Fruit fly (Drosophila melanogaster) whole organism, embryonic: Measurements from ENCODE around the gene Pop5.

Source experiments
- Adf1 ChIP-seq: fragments of 200-800 bp; sonication (Bioruptor generic); IDR thresholded peaks from 2 replicates; pipeline ENCODE4 v1.3.6; 2022; ENCODE audit warnings: missing biosample characterization, missing genetic modification characterization
- B-H1 ChIP-seq: fragments of 200-800 bp; sonication (Bioruptor generic); IDR thresholded peaks from 3 replicates; pipeline ENCODE4 v1.3.6; 2022; ENCODE audit warnings: missing biosample characterization, missing genetic modification characterization
- Bdp1 ChIP-seq: fragments of 200-800 bp; sonication (Bioruptor generic); optimal IDR thresholded peaks from 3 replicates; lab custom pipeline; 2016; ENCODE audit warnings: missing biosample characterization, missing genetic modification characterization
- CG11093 ChIP-seq: fragments of 200-800 bp; sonication (Bioruptor generic); IDR thresholded peaks from 3 replicates; pipeline ENCODE4 v1.3.6; 2022; ENCODE audit warnings: missing biosample characterization, missing genetic modification characterization
- CG13775 ChIP-seq: fragments of 200-800 bp; sonication (Bioruptor generic); optimal IDR thresholded peaks from 3 replicates; lab custom pipeline; 2017; ENCODE audit warnings: missing biosample characterization, mild to moderate bottlenecking, missing genetic modification characterization
- CG14050 ChIP-seq: fragments of 200-800 bp; sonication (Bioruptor generic); IDR thresholded peaks from 3 replicates; pipeline ENCODE4 v1.3.6; 2022; ENCODE audit warnings: missing biosample characterization, missing genetic modification characterization
- CG1529 ChIP-seq: fragments of 200-800 bp; sonication (Bioruptor generic); optimal IDR thresholded peaks from 3 replicates; lab custom pipeline; 2018; ENCODE audit warnings: missing biosample characterization, missing genetic modification characterization
- CG17361 ChIP-seq: fragments of 200-800 bp; sonication (Bioruptor generic); IDR thresholded peaks from 3 replicates; pipeline ENCODE4 v1.3.6; 2022; ENCODE audit warnings: missing biosample characterization, missing genetic modification characterization
- CG2120 ChIP-seq: fragments of 200-800 bp; sonication (Bioruptor generic); optimal IDR thresholded peaks from 3 replicates; lab custom pipeline; 2016; ENCODE audit warnings: missing biosample characterization, missing genetic modification characterization
- CG2712 ChIP-seq: fragments of 200-800 bp; optimal IDR thresholded peaks from 3 replicates; lab custom pipeline; 2019; ENCODE audit warnings: missing biosample characterization, mild to moderate bottlenecking, missing genetic modification characterization, moderate library complexity
- CG30020 ChIP-seq: fragments of 200-800 bp; optimal IDR thresholded peaks from 2 replicates; lab custom pipeline; 2019; ENCODE audit warnings: missing biosample characterization, mild to moderate bottlenecking, missing genetic modification characterization, moderate library complexity
- CG31365 ChIP-seq: fragments of 200-800 bp; sonication (Bioruptor generic); optimal IDR thresholded peaks from 2 replicates; lab custom pipeline; 2018; ENCODE audit warnings: missing biosample characterization, mild to moderate bottlenecking, missing genetic modification characterization
- CG32767 ChIP-seq: fragments of 200-800 bp; sonication (Bioruptor generic); IDR thresholded peaks from 2 replicates; pipeline ENCODE4 v1.3.6; 2022; ENCODE audit warnings: missing biosample characterization, missing genetic modification characterization
- CG6175 ChIP-seq: fragments of 200-800 bp; sonication (Bioruptor generic); IDR thresholded peaks from 3 replicates; pipeline ENCODE4 v1.3.6; 2022; ENCODE audit warnings: missing biosample characterization, missing genetic modification characterization
- CG6683 ChIP-seq: fragments of 200-800 bp; sonication (Bioruptor generic); optimal IDR thresholded peaks from 2 replicates; lab custom pipeline; 2017; ENCODE audit warnings: missing biosample characterization, mild to moderate bottlenecking, missing genetic modification characterization, missing genetic modification reagents
- CG6791 ChIP-seq: fragments of 200-800 bp; sonication (Bioruptor generic); IDR thresholded peaks from 3 replicates; pipeline ENCODE4 v1.3.6; 2022; ENCODE audit warnings: missing biosample characterization, missing genetic modification characterization; ENCODE audit not compliant: partially characterized antibody
- CTCF ChIP-seq: fragments of 200-800 bp; sonication (Bioruptor generic); optimal IDR thresholded peaks from 2 replicates; lab custom pipeline; 2017; ENCODE audit warnings: missing biosample characterization, mild to moderate bottlenecking, missing genetic modification characterization, moderate library complexity
- D19B ChIP-seq: fragments of 200-800 bp; sonication (Bioruptor generic); optimal IDR thresholded peaks from 2 replicates; lab custom pipeline; 2017; ENCODE audit warnings: missing biosample characterization, mild to moderate bottlenecking, missing genetic modification characterization
- Dip2 ChIP-seq: fragments of 200-800 bp; sonication (Bioruptor generic); IDR thresholded peaks from 2 replicates; pipeline ENCODE4 v1.3.6; 2022; ENCODE audit warnings: missing biosample characterization, missing genetic modification characterization
- Doc2 ChIP-seq: fragments of 200-800 bp; sonication (Bioruptor generic); IDR thresholded peaks from 2 replicates; pipeline ENCODE4 v1.3.6; 2022; ENCODE audit warnings: missing biosample characterization, missing genetic modification characterization
- Doc3 ChIP-seq: fragments of 200-800 bp; sonication (Bioruptor generic); IDR thresholded peaks from 3 replicates; pipeline ENCODE4 v1.3.6; 2022; ENCODE audit warnings: missing biosample characterization, missing genetic modification characterization; ENCODE audit not compliant: partially characterized antibody
- Dref ChIP-seq: fragments of 200-800 bp; sonication (Bioruptor generic); IDR thresholded peaks from 2 replicates; pipeline ENCODE4 v1.3.6; 2022; ENCODE audit warnings: missing biosample characterization, missing genetic modification characterization
- Ets65A ChIP-seq: fragments of 200-800 bp; sonication (Bioruptor generic); peaks from one replicate; lab custom pipeline; 2016; ENCODE audit warnings: missing biosample characterization, missing genetic modification characterization
- HLH4C ChIP-seq: fragments of 200-800 bp; sonication (Bioruptor generic); IDR thresholded peaks from 3 replicates; pipeline ENCODE4 v1.3.6; 2022; ENCODE audit warnings: missing biosample characterization, missing genetic modification characterization; ENCODE audit not compliant: partially characterized antibody
- Kr ChIP-seq: fragments of 200-800 bp; sonication (Bioruptor generic); optimal IDR thresholded peaks from 2 replicates; lab custom pipeline; 2017; ENCODE audit warnings: missing biosample characterization, mild to moderate bottlenecking, missing genetic modification characterization
- Myb ChIP-seq: fragments of 200-800 bp; sonication (Bioruptor generic); optimal IDR thresholded peaks from 2 replicates; lab custom pipeline; 2016; ENCODE audit warnings: missing biosample characterization, missing genetic modification characterization
- Rx ChIP-seq: fragments of 200-800 bp; sonication (Bioruptor generic); IDR thresholded peaks from 2 replicates; pipeline ENCODE4 v1.3.6; 2022; ENCODE audit warnings: missing biosample characterization, missing genetic modification characterization
- Sox100B ChIP-seq: fragments of 200-800 bp; sonication (Bioruptor generic); optimal IDR thresholded peaks from 3 replicates; lab custom pipeline; 2018; ENCODE audit warnings: missing biosample characterization, mild to moderate bottlenecking, missing genetic modification characterization
- Sry-δ ChIP-seq: fragments of 200-800 bp; sonication (Bioruptor generic); optimal IDR thresholded peaks from 2 replicates; lab custom pipeline; 2016; ENCODE audit warnings: missing biosample characterization, missing genetic modification characterization
- Ssrp ChIP-seq: fragments of 200-800 bp; sonication (Bioruptor generic); optimal IDR thresholded peaks from 2 replicates; lab custom pipeline; 2018; ENCODE audit warnings: missing biosample characterization, mild to moderate bottlenecking, missing genetic modification characterization, moderate library complexity
- Tbp ChIP-seq: fragments of >200 bp; optimal IDR thresholded peaks from 2 replicates; lab custom pipeline; 2018; ENCODE audit warnings: missing biosample characterization, missing genetic modification characterization
- Vsx1 ChIP-seq: fragments of 200-800 bp; sonication (Bioruptor generic); optimal IDR thresholded peaks from 2 replicates; lab custom pipeline; 2017; ENCODE audit warnings: missing biosample characterization, mild to moderate bottlenecking, missing genetic modification characterization, missing genetic modification reagents
- YL-1 ChIP-seq: fragments of 200-800 bp; sonication (Bioruptor generic); optimal IDR thresholded peaks from 3 replicates; lab custom pipeline; 2017; ENCODE audit warnings: missing biosample characterization, mild to moderate bottlenecking, missing genetic modification characterization
- cato ChIP-seq: fragments of 200-800 bp; sonication (Bioruptor generic); optimal IDR thresholded peaks from 2 replicates; lab custom pipeline; 2016; ENCODE audit warnings: missing biosample characterization, missing genetic modification characterization, borderline replicate concordance
- caup ChIP-seq: fragments of 200-800 bp; sonication (Bioruptor generic); optimal IDR thresholded peaks from 3 replicates; lab custom pipeline; 2017; ENCODE audit warnings: missing biosample characterization, mild to moderate bottlenecking, missing genetic modification characterization, moderate library complexity; ENCODE audit not compliant: severe bottlenecking
- cg ChIP-seq: fragments of 200-800 bp; sonication (Bioruptor generic); optimal IDR thresholded peaks from 3 replicates; lab custom pipeline; 2019; ENCODE audit warnings: missing biosample characterization, mild to moderate bottlenecking, missing genetic modification characterization, moderate library complexity
- croc ChIP-seq: fragments of 200-800 bp; sonication (Bioruptor generic); conservative IDR thresholded peaks from 3 replicates; pipeline ENCODE4 v1.3.6; 2022; ENCODE audit warnings: missing biosample characterization, missing genetic modification characterization
- fd3F ChIP-seq: fragments of 200-800 bp; sonication (Bioruptor generic); optimal IDR thresholded peaks from 2 replicates; lab custom pipeline; 2018; ENCODE audit warnings: missing biosample characterization, mild to moderate bottlenecking, missing genetic modification characterization, moderate library complexity
- gem ChIP-seq: fragments of 200-800 bp; sonication (Bioruptor generic); optimal IDR thresholded peaks from 2 replicates; lab custom pipeline; 2019; ENCODE audit warnings: missing biosample characterization, mild to moderate bottlenecking, missing genetic modification characterization, moderate library complexity
- mam ChIP-seq: fragments of 200-800 bp; sonication (Bioruptor generic); optimal IDR thresholded peaks from 3 replicates; lab custom pipeline; 2016; ENCODE audit warnings: missing biosample characterization, missing genetic modification characterization
- onecut ChIP-seq: fragments of 200-800 bp; sonication (Bioruptor generic); IDR thresholded peaks from 2 replicates; pipeline ENCODE4 v1.3.6; 2022; ENCODE audit warnings: missing biosample characterization, missing genetic modification characterization
- p53 ChIP-seq: fragments of 200-800 bp; sonication (Bioruptor generic); optimal IDR thresholded peaks from 2 replicates; lab custom pipeline; 2016; ENCODE audit warnings: missing biosample characterization, missing genetic modification characterization
- pb ChIP-seq: fragments of 200-800 bp; sonication (Bioruptor generic); optimal IDR thresholded peaks from 3 replicates; lab custom pipeline; 2016; ENCODE audit warnings: missing biosample characterization, missing genetic modification characterization
- pum ChIP-seq: fragments of 200-800 bp; sonication (Bioruptor generic); optimal IDR thresholded peaks from 2 replicates; lab custom pipeline; 2016; ENCODE audit warnings: missing biosample characterization, missing genetic modification characterization
- rib ChIP-seq: fragments of 200-800 bp; sonication (Bioruptor generic); IDR thresholded peaks from 2 replicates; pipeline ENCODE4 v1.3.6; 2022; ENCODE audit warnings: missing biosample characterization, missing genetic modification characterization
- salm ChIP-seq: fragments of 200-800 bp; sonication (Bioruptor generic); optimal IDR thresholded peaks from 2 replicates; lab custom pipeline; 2018; ENCODE audit warnings: missing biosample characterization, mild to moderate bottlenecking, missing genetic modification characterization
- sob ChIP-seq: fragments of 200-800 bp; sonication (Bioruptor generic); IDR thresholded peaks from 2 replicates; pipeline ENCODE4 v1.3.6; 2022; ENCODE audit warnings: missing biosample characterization, missing genetic modification characterization
- ssp ChIP-seq: fragments of 200-800 bp; sonication (Bioruptor generic); IDR thresholded peaks from 2 replicates; pipeline ENCODE4 v1.3.6; 2022; ENCODE audit warnings: missing biosample characterization, missing genetic modification characterization
- tll ChIP-seq, 2 experiments: fragments of 200-800 bp in 1 of 2; fragments of >200 bp in 1 of 2; sonication (Bioruptor generic) in 1 of 2; optimal IDR thresholded peaks; 2 replicates each; lab custom pipeline; 2017 to 2019; ENCODE audit warnings: missing biosample characterization in 2 of 2, missing genetic modification characterization in 2 of 2, mild to moderate bottlenecking in 1 of 2, moderate library complexity in 1 of 2
- wdn ChIP-seq: fragments of 200-800 bp; sonication (Bioruptor generic); IDR thresholded peaks from 2 replicates; pipeline ENCODE4 v1.3.6; 2022; ENCODE audit warnings: missing biosample characterization, missing genetic modification characterization
- yki ChIP-seq: fragments of >200 bp; optimal IDR thresholded peaks from 3 replicates; lab custom pipeline; 2018

The Pop5 gene

dm6 chr3L:17003251-17004171 is 41.3 kb downstream of the Pop5 start (continued):
- TF ChIP-seq CG32767 (GFP tag; lab: Robert Waterston, UW) (no peak), CTCF (GFP tag; lab: Kevin White, UChicago) (no peak), Sox100B (GFP tag; lab: Kevin White, UChicago) (no peak), ssp (no peak), D19B (GFP tag; lab: Kevin White, UChicago) (peak; percentile 40), Kr (GFP tag; lab: Kevin White, UChicago) (no peak), Vsx1 (GFP tag; lab: Kevin White, UChicago) (peak; percentile 84), CG17361 (GFP tag; lab: Robert Waterston, UW) (no peak), CG2120 (no peak), fd3F (GFP tag; lab: Kevin White, UChicago) (no peak), onecut (GFP tag; lab: Robert Waterston, UW) (no peak), caup (GFP tag; lab: Kevin White, UChicago) (peak; percentile 64), salm (tag; lab: Kevin White, UChicago) (no peak), sob (GFP tag; lab: Robert Waterston, UW) (0 out of 2 replicates have a peak, but pooled peaks have one; percentile 8), Rx (GFP tag; lab: Robert Waterston, UW) (no peak), CG30020 (tag; lab: Kevin White, UChicago) (no peak), Myb (GFP tag; lab: Kevin White, UChicago) (no peak), tll (GFP tag; optimal IDR thresholded peaks at IDR 0.05; lab: Kevin White, UChicago) (no peak), CG31365 (tag; lab: Kevin White, UChicago) (no peak), CG13775 (GFP tag; lab: Kevin White, UChicago) (no peak), Tbp (GFP tag; lab: Kevin White, UChicago) (no peak), B-H1 (no peak), p53 (no peak), CG1529 (GFP tag; lab: Kevin White, UChicago) (no peak), wdn (GFP tag; lab: Robert Waterston, UW) (no peak), Adf1 (GFP tag; lab: Robert Waterston, UW) (peak; percentile 31; the same call in 1 of the 2 replicates), Bdp1 (GFP tag; lab: Kevin White, UChicago) (no peak), gem (peak; percentile 16), yki (lab: Kevin White, UChicago) (no peak), YL-1 (GFP tag; lab: Kevin White, UChicago) (no peak), Dip2 (GFP tag; lab: Robert Waterston, UW) (no peak), CG11093 (GFP tag; lab: Robert Waterston, UW) (no peak), mam (GFP tag; lab: Kevin White, UChicago) (no peak), croc (GFP tag; lab: Robert Waterston, UW) (no peak), Doc3 (GFP tag; lab: Robert Waterston, UW) (no peak), HLH4C (GFP tag; lab: Robert Waterston, UW) (no peak), Dref (GFP tag; lab: Robert Waterston, UW) (no peak), CG6175 (peak; percentile 28; the same call in 1 of the 3 replicates), Ets65A (GFP tag; lab: Kevin White, UChicago) (no peak), Doc2 (GFP tag; lab: Robert Waterston, UW) (no peak), CG2712 (tag; lab: Kevin White, UChicago) (no peak), pum (GFP tag; lab: Kevin White, UChicago) (no peak), Sry-δ (no peak), cato (GFP tag; lab: Kevin White, UChicago) (no peak), cg (GFP tag; lab: Kevin White, UChicago) (peak; percentile 13), Ssrp (tag; lab: Kevin White, UChicago) (no peak), pb (GFP tag; lab: Kevin White, UChicago) (no peak), CG6683 (GFP tag; lab: Kevin White, UChicago) (peak; percentile 7), rib (peak; percentile 57), CG14050 (GFP tag; lab: Robert Waterston, UW) (no peak), CG6791 (GFP tag; lab: Robert Waterston, UW) (no peak)
